Fruit fly (Drosophila melanogaster): ENCODE results near the gene CG15005.

DNA sequence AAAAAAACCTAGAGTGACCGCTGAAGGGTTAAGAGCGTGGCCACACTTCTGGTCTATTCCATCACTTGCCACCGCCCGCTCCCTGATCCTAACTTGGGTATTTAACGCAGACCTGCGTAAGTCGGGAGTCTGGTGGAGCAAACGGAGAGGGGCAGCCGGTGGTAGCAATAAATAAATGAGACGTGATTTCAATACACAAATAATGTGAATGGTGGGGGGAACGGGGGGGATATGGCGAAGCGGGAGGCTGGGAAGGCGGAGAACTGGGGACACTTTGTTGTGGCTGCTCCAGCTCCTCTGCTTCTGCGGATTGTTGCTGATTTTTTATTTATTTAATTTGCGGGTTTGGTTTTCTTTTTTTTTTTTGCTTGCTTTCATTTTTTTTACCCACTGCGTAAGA is 46.3 kb downstream of the CG15005 start:
- TF ChIP-seq eg (GFP tag; IDR thresholded peaks at IDR 0.05), result no peak
- no peak for TF ChIP-seq cyc (GFP tag; optimal IDR thresholded peaks at IDR 0.05)
- TF ChIP-seq CG6854 (GFP tag; optimal IDR thresholded peaks at IDR 0.05), result no peak
- no peak for TF ChIP-seq Hr4 (GFP tag; optimal IDR thresholded peaks at IDR 0.05)
- no peak for TF ChIP-seq CG10669 (GFP tag; optimal IDR thresholded peaks at IDR 0.05)
- TF ChIP-seq ss (GFP tag; optimal IDR thresholded peaks at IDR 0.05), result no peak
- no peak for TF ChIP-seq OdsH (GFP tag; optimal IDR thresholded peaks at IDR 0.05)
- TF ChIP-seq CG16779 (tag; optimal IDR thresholded peaks at IDR 0.05), result no peak
- no peak for TF ChIP-seq Smox (GFP tag; optimal IDR thresholded peaks at IDR 0.05)
- no peak for TF ChIP-seq CG3919 (GFP tag; optimal IDR thresholded peaks at IDR 0.05)
- no peak for TF ChIP-seq spab (GFP tag; optimal IDR thresholded peaks at IDR 0.05)
- no peak for TF ChIP-seq CG15336 (GFP tag; IDR thresholded peaks at IDR 0.05)
- no peak for TF ChIP-seq CG9139 (GFP tag; optimal IDR thresholded peaks at IDR 0.05)

All from whole organism, prepupa.